Worm (Caenorhabditis elegans) whole organism, L4 larva: Measurements from ENCODE around the gene srbc-19.

Source experiments
- ces-1 ChIP-seq: fragments of 150-350 bp; sonication (generic microtip); optimal IDR thresholded peaks from 4 replicates; lab custom pipeline; 2014; ENCODE audit warnings: missing biosample characterization, missing genetic modification reagents, missing genetic modification characterization
- mxl-3 ChIP-seq: fragments of 200-800 bp; sonication (Bioruptor generic); optimal IDR thresholded peaks from 2 replicates; lab custom pipeline; 2018; ENCODE audit warnings: mild to moderate bottlenecking, missing genetic modification characterization, missing compliant biosample characterization

- TF ChIP-seq ces-1 (GFP tag; lab: Kevin White, UChicago): no peak
- TF ChIP-seq mxl-3 (GFP tag; lab: Kevin White, UChicago): no peak
Measured at ce11 chrV:2126554-2126953, 40.0 kb downstream of the srbc-19 start.
